Fruit fly (Drosophila melanogaster): ENCODE results near the gene CG34355.

The CG34355 gene

dm6 chr3R:23783961-23784360, 19.7 kb upstream of the CG34355 start (continued):
- TF ChIP-seq bab2 (GFP tag; optimal IDR thresholded peaks at IDR 0.05) (peak; percentile 48), Xrp1 (GFP tag; IDR thresholded peaks at IDR 0.05) (peak; percentile 90), onecut (GFP tag; IDR thresholded peaks at IDR 0.05) (peak; percentile 49), hbn (GFP tag; IDR thresholded peaks at IDR 0.05; ENCODE audit: partially characterized antibody) (no peak), dysf (GFP tag; IDR thresholded peaks at IDR 0.05) (peak; percentile 71), row (GFP tag; IDR thresholded peaks at IDR 0.05) (peak; percentile 74), Nf-YB (GFP tag; optimal IDR thresholded peaks at IDR 0.05) (peak; percentile 45), bigmax (GFP tag; optimal IDR thresholded peaks at IDR 0.05) (no peak), Mad (GFP tag; optimal IDR thresholded peaks at IDR 0.05) (peak; percentile 43), dm (GFP tag; optimal IDR thresholded peaks at IDR 0.05) (peak; percentile 39), CG9437 (GFP tag; optimal IDR thresholded peaks at IDR 0.05) (peak; percentile 79), CG16779 (GFP tag; IDR thresholded peaks at IDR 0.05) (no peak), CG2875 (GFP tag; optimal IDR thresholded peaks at IDR 0.05) (peak; percentile 84), hkb (optimal IDR thresholded peaks at IDR 0.05) (no peak), hkb (GFP tag; IDR thresholded peaks at IDR 0.05) (peak; percentile 77), CTCF (GFP tag; optimal IDR thresholded peaks at IDR 0.05) (peak; percentile 24), ken (GFP tag; IDR thresholded peaks at IDR 0.05) (peak; percentile 48; the same call in 1 of the 3 replicates), disco-r (GFP tag; optimal IDR thresholded peaks at IDR 0.05) (peak; percentile 14), Atf-2 (GFP tag; optimal IDR thresholded peaks at IDR 0.05) (peak; percentile 57), Bteb2 (GFP tag; optimal IDR thresholded peaks at IDR 0.05) (peak; percentile 18), nerfin-2 (GFP tag; IDR thresholded peaks at IDR 0.05; ENCODE audit: partially characterized antibody) (no peak), CG12744 (GFP tag; optimal IDR thresholded peaks at IDR 0.05) (peak; percentile 31), Sox100B (GFP tag; optimal IDR thresholded peaks at IDR 0.05) (peak; percentile 79), danr (GFP tag; IDR thresholded peaks at IDR 0.05) (peak; percentile 46; the same call in 1 of the 2 replicates), gsb (GFP tag; IDR thresholded peaks at IDR 0.05) (no peak), Ssrp (tag; optimal IDR thresholded peaks at IDR 0.05) (peak; percentile 89), Xbp1 (GFP tag; optimal IDR thresholded peaks at IDR 0.05) (peak; percentile 76), pzg (GFP tag; optimal IDR thresholded peaks at IDR 0.05) (no peak), CG12942 (GFP tag; optimal IDR thresholded peaks at IDR 0.05) (peak; percentile 24), CG6254 (GFP tag; optimal IDR thresholded peaks at IDR 0.05) (peak; percentile 88), otp (GFP tag; IDR thresholded peaks at IDR 0.05) (peak; percentile 72; the same call in 2 of the 3 replicates), Gsc (GFP tag; IDR thresholded peaks at IDR 0.05) (no peak), nau (GFP tag; optimal IDR thresholded peaks at IDR 0.05) (peak; percentile 59), HHEX (GFP tag; optimal IDR thresholded peaks at IDR 0.05) (peak; percentile 47), tap (tag; optimal IDR thresholded peaks at IDR 0.05) (peak; percentile 45), repo (GFP tag; optimal IDR thresholded peaks at IDR 0.05) (no peak), CG12391 (tag; optimal IDR thresholded peaks at IDR 0.05) (peak; percentile 81), CG2678 (tag; optimal IDR thresholded peaks at IDR 0.05) (peak; percentile 80), phol (tag; optimal IDR thresholded peaks at IDR 0.05) (peak; percentile 91), cwo (GFP tag; optimal IDR thresholded peaks at IDR 0.05) (peak; percentile 43), Asciz (GFP tag; optimal IDR thresholded peaks at IDR 0.05) (peak; percentile 71), CG14710 (tag; optimal IDR thresholded peaks at IDR 0.05) (peak; percentile 90), Dad (GFP tag; optimal IDR thresholded peaks at IDR 0.05) (peak; percentile 8), Sox102F (GFP tag; optimal IDR thresholded peaks at IDR 0.05) (peak; percentile 89), CG14860 (GFP tag; IDR thresholded peaks at IDR 0.05; ENCODE audit: partially characterized antibody) (no peak), Max (GFP tag; optimal IDR thresholded peaks at IDR 0.05) (peak; percentile 53), lilli (GFP tag; optimal IDR thresholded peaks at IDR 0.05) (peak; percentile 51), CG6791 (GFP tag; IDR thresholded peaks at IDR 0.05; ENCODE audit: partially characterized antibody) (no peak), exex (tag; optimal IDR thresholded peaks at IDR 0.05) (no peak), Hr78 (GFP tag; optimal IDR thresholded peaks at IDR 0.05) (peak in 1 of 2 experiments; percentile 46), ssp (GFP tag; IDR thresholded peaks at IDR 0.05) (0 out of 2 replicates have a peak, but pooled peaks have one; percentile 26)

All from whole organism, embryonic.